Worm (Caenorhabditis elegans) whole organism, young adult: ENCODE data around the gene T26H5.11.
A peak's percentile ranks its signal among the peaks of the same experiment; 100 is the strongest.

Experiments used
- B0019.2 ChIP-seq: fragments of 200-800 bp; sonication (Bioruptor generic); conservative IDR thresholded peaks from 2 replicates; pipeline ENCODE4 v1.3.6; 2022; ENCODE audit warnings: missing genetic modification reagents, missing genetic modification characterization, missing compliant biosample characterization
- B0035.1 ChIP-seq: sonication (generic microtip); optimal IDR thresholded peaks from 2 replicates; lab custom pipeline; 2016; ENCODE audit warnings: missing genetic modification characterization, mild to moderate bottlenecking, missing compliant biosample characterization, missing genotype, missing genetic modification reagents
- C06A6.2 ChIP-seq: fragments of 200-800 bp; sonication (Bioruptor generic); conservative IDR thresholded peaks from 2 replicates; pipeline ENCODE4 v1.3.6; 2022; ENCODE audit warnings: missing genetic modification characterization, missing compliant biosample characterization
- F55B11.4 ChIP-seq: sonication (generic microtip); optimal IDR thresholded peaks from 2 replicates; lab custom pipeline; 2016; ENCODE audit warnings: missing compliant biosample characterization, missing genetic modification characterization, borderline replicate concordance; ENCODE audit not compliant: insufficient read depth
- F57A8.1 ChIP-seq: fragments of 200-800 bp; sonication (Bioruptor generic); optimal IDR thresholded peaks from 2 replicates; lab custom pipeline; 2018; ENCODE audit warnings: mild to moderate bottlenecking, missing genetic modification characterization, moderate library complexity, missing compliant biosample characterization
- ZK185.1 ChIP-seq: sonication (generic microtip); optimal IDR thresholded peaks from 2 replicates; lab custom pipeline; 2016; ENCODE audit warnings: mild to moderate bottlenecking, missing genetic modification characterization, missing compliant biosample characterization; ENCODE audit not compliant: poor library complexity, severe bottlenecking
- ama-1 ChIP-seq, 3 experiments: fragments of 150-350 bp in 1 of 3; sonication (generic microtip) in 2 of 3; optimal IDR thresholded peaks; 2 replicates each; lab custom pipeline; 2014 to 2018; ENCODE audit warnings: missing biosample characterization in 2 of 3, missing genetic modification characterization in 2 of 3, missing genetic modification reagents in 2 of 3
- aptf-2 ChIP-seq: fragments of 200-800 bp; sonication (Bioruptor generic); conservative IDR thresholded peaks from 2 replicates; pipeline ENCODE4 v1.3.6; 2022; ENCODE audit warnings: missing genetic modification reagents, missing genetic modification characterization, missing compliant biosample characterization
- bed-1 ChIP-seq: fragments of 200-800 bp; sonication (Bioruptor generic); IDR thresholded peaks from 2 replicates; pipeline ENCODE4 v1.3.6; 2022; ENCODE audit warnings: missing genetic modification reagents, missing genetic modification characterization, missing compliant biosample characterization
- bed-2 ChIP-seq: fragments of 200-800 bp; sonication (Bioruptor generic); IDR thresholded peaks from 2 replicates; pipeline ENCODE4 v1.3.6; 2022; ENCODE audit warnings: missing genetic modification reagents, missing genetic modification characterization, missing compliant biosample characterization
- cebp-2 ChIP-seq: fragments of 200-800 bp; sonication (Bioruptor generic); IDR thresholded peaks from 2 replicates; pipeline ENCODE4 v1.3.6; 2022; ENCODE audit warnings: missing genetic modification characterization, missing compliant biosample characterization
- ceh-100 ChIP-seq: fragments of 200-800 bp; sonication (Bioruptor generic); IDR thresholded peaks from 2 replicates; pipeline ENCODE4 v1.3.6; 2022; ENCODE audit warnings: missing genetic modification reagents, missing genetic modification characterization, missing compliant biosample characterization
- ceh-58 ChIP-seq: fragments of 200-800 bp; sonication (Bioruptor generic); IDR thresholded peaks from 2 replicates; pipeline ENCODE4 v1.3.6; 2022; ENCODE audit warnings: missing genetic modification characterization, missing compliant biosample characterization
- ceh-91 ChIP-seq: fragments of 200-800 bp; sonication (Bioruptor generic); IDR thresholded peaks from 2 replicates; pipeline ENCODE4 v1.3.6; 2022; ENCODE audit warnings: missing genetic modification reagents, missing genetic modification characterization, missing compliant biosample characterization
- dpff-1 ChIP-seq: sonication (generic microtip); optimal IDR thresholded peaks from 2 replicates; lab custom pipeline; 2017; ENCODE audit warnings: mild to moderate bottlenecking, missing genetic modification characterization, missing compliant biosample characterization
- egl-18 ChIP-seq: fragments of 200-800 bp; sonication (Bioruptor generic); IDR thresholded peaks from 2 replicates; pipeline ENCODE4 v1.3.6; 2022; ENCODE audit warnings: missing genetic modification reagents, missing genetic modification characterization, missing compliant biosample characterization
- egrh-3 ChIP-seq: fragments of 200-800 bp; sonication (Bioruptor generic); IDR thresholded peaks from 2 replicates; pipeline ENCODE4 v1.3.6; 2022; ENCODE audit warnings: missing genetic modification reagents, missing genetic modification characterization, missing compliant biosample characterization
- ekl-4 ChIP-seq: fragments of 200-800 bp; sonication (Bioruptor generic); IDR thresholded peaks from 2 replicates; pipeline ENCODE4 v1.3.6; 2022; ENCODE audit warnings: missing genetic modification reagents, missing genetic modification characterization, missing compliant biosample characterization
- ets-4 ChIP-seq: fragments of 200-800 bp; sonication (Bioruptor generic); optimal IDR thresholded peaks from 2 replicates; lab custom pipeline; 2018; ENCODE audit warnings: mild to moderate bottlenecking, missing genetic modification characterization, missing compliant biosample characterization
- gei-17 ChIP-seq: fragments of 200-800 bp; sonication (Bioruptor generic); optimal IDR thresholded peaks from 2 replicates; lab custom pipeline; 2018; ENCODE audit warnings: mild to moderate bottlenecking, missing genetic modification characterization, missing compliant biosample characterization
- him-1 ChIP-seq: sonication (generic microtip); optimal IDR thresholded peaks from 2 replicates; lab custom pipeline; 2016; ENCODE audit warnings: missing genotype, missing genetic modification reagents, missing genetic modification characterization, missing compliant biosample characterization
- hlh-26 ChIP-seq: fragments of 200-800 bp; sonication (Bioruptor generic); conservative IDR thresholded peaks from 2 replicates; pipeline ENCODE4 v1.3.6; 2022; ENCODE audit warnings: missing genetic modification reagents, missing genetic modification characterization, missing compliant biosample characterization
- hmg-20 ChIP-seq: fragments of 200-800 bp; sonication (Bioruptor generic); IDR thresholded peaks from 2 replicates; pipeline ENCODE4 v1.3.6; 2022; ENCODE audit warnings: missing genetic modification reagents, missing genetic modification characterization, missing compliant biosample characterization
- lag-1 ChIP-seq: fragments of 200-800 bp; sonication (Bioruptor generic); IDR thresholded peaks from 2 replicates; pipeline ENCODE4 v1.3.6; 2022; ENCODE audit warnings: missing genetic modification reagents, missing genetic modification characterization, missing compliant biosample characterization
- lin-26 ChIP-seq: fragments of 200-800 bp; sonication (Bioruptor generic); IDR thresholded peaks from 2 replicates; pipeline ENCODE4 v1.3.6; 2022; ENCODE audit warnings: missing genetic modification reagents, missing genetic modification characterization, missing compliant biosample characterization
- lin-54 ChIP-seq: fragments of 200-800 bp; sonication (Bioruptor generic); optimal IDR thresholded peaks from 2 replicates; lab custom pipeline; 2018; ENCODE audit warnings: mild to moderate bottlenecking, missing genetic modification characterization, missing compliant biosample characterization
- lsl-1 ChIP-seq: fragments of 200-800 bp; sonication (Bioruptor generic); optimal IDR thresholded peaks from 2 replicates; lab custom pipeline; 2018; ENCODE audit warnings: mild to moderate bottlenecking, missing genetic modification characterization, moderate library complexity, missing compliant biosample characterization
- lsy-27 ChIP-seq: sonication (generic microtip); optimal IDR thresholded peaks from 2 replicates; lab custom pipeline; 2017; ENCODE audit warnings: missing genetic modification characterization, mild to moderate bottlenecking, missing compliant biosample characterization, antibody characterized with exemption, missing genotype, borderline replicate concordance; ENCODE audit not compliant: insufficient read depth
- madf-8 ChIP-seq: fragments of 200-800 bp; sonication (Bioruptor generic); conservative IDR thresholded peaks from 2 replicates; pipeline ENCODE4 v1.3.6; 2022; ENCODE audit warnings: missing genetic modification reagents, missing genetic modification characterization, missing compliant biosample characterization
- mel-28 ChIP-seq: sonication (generic microtip); optimal IDR thresholded peaks from 2 replicates; lab custom pipeline; 2016; ENCODE audit warnings: borderline replicate concordance, mild to moderate bottlenecking, missing genetic modification characterization, missing compliant biosample characterization
- nfya-2 ChIP-seq: fragments of 200-800 bp; sonication (Bioruptor generic); IDR thresholded peaks from 2 replicates; pipeline ENCODE4 v1.3.6; 2022; ENCODE audit warnings: missing genetic modification reagents, missing genetic modification characterization, missing compliant biosample characterization
- nhr-120 ChIP-seq: fragments of 200-800 bp; sonication (Bioruptor generic); IDR thresholded peaks from 2 replicates; pipeline ENCODE4 v1.3.6; 2022; ENCODE audit warnings: missing genetic modification characterization, missing compliant biosample characterization
- nhr-179 ChIP-seq: sonication (generic microtip); optimal IDR thresholded peaks from 2 replicates; lab custom pipeline; 2016; ENCODE audit warnings: mild to moderate bottlenecking, missing genetic modification characterization, missing compliant biosample characterization
- nhr-27 ChIP-seq: fragments of 200-800 bp; sonication (Bioruptor generic); optimal IDR thresholded peaks from 2 replicates; lab custom pipeline; 2018; ENCODE audit warnings: mild to moderate bottlenecking, missing genetic modification characterization, moderate library complexity, missing compliant biosample characterization
- nhr-80 ChIP-seq: sonication (generic microtip); optimal IDR thresholded peaks from 2 replicates; lab custom pipeline; 2016; ENCODE audit warnings: missing genetic modification characterization, missing compliant biosample characterization
- nhr-90 ChIP-seq: sonication (generic microtip); optimal IDR thresholded peaks from 2 replicates; lab custom pipeline; 2016; ENCODE audit warnings: missing genotype, mild to moderate bottlenecking, missing genetic modification characterization, missing compliant biosample characterization
- sea-2 ChIP-seq: fragments of 200-800 bp; sonication (Bioruptor generic); IDR thresholded peaks from 2 replicates; pipeline ENCODE4 v1.3.6; 2022; ENCODE audit warnings: missing genetic modification characterization, missing compliant biosample characterization
- snpc-3.4 ChIP-seq: sonication (generic microtip); optimal IDR thresholded peaks from 2 replicates; lab custom pipeline; 2017; ENCODE audit warnings: missing genetic modification characterization, mild to moderate bottlenecking, missing compliant biosample characterization, antibody characterized with exemption, moderate library complexity, missing genotype, missing genetic modification reagents
- somi-1 ChIP-seq: fragments of 200-800 bp; sonication (Bioruptor generic); optimal IDR thresholded peaks from 2 replicates; lab custom pipeline; 2018; ENCODE audit warnings: mild to moderate bottlenecking, missing genetic modification characterization, missing compliant biosample characterization
- tbp1 ChIP-seq: fragments of 200-800 bp; sonication (Bioruptor generic); optimal IDR thresholded peaks from 2 replicates; lab custom pipeline; 2018; ENCODE audit warnings: mild to moderate bottlenecking, missing genetic modification characterization, missing compliant biosample characterization
- tbx-9 ChIP-seq: sonication (generic microtip); optimal IDR thresholded peaks from 2 replicates; lab custom pipeline; 2016; ENCODE audit warnings: borderline replicate concordance, missing genetic modification characterization, inconsistent platforms, missing compliant biosample characterization
- zim-3 ChIP-seq: sonication (generic microtip); optimal IDR thresholded peaks from 2 replicates; lab custom pipeline; 2017; ENCODE audit warnings: mild to moderate bottlenecking, missing genetic modification characterization, moderate library complexity, missing compliant biosample characterization
- ztf-25 ChIP-seq: fragments of 200-800 bp; sonication (Bioruptor generic); IDR thresholded peaks from 2 replicates; pipeline ENCODE4 v1.3.6; 2022; ENCODE audit warnings: missing genetic modification reagents, missing genetic modification characterization, missing compliant biosample characterization
- ztf-6 ChIP-seq: fragments of 200-800 bp; sonication (Bioruptor generic); IDR thresholded peaks from 2 replicates; pipeline ENCODE4 v1.3.6; 2022; ENCODE audit warnings: missing genetic modification reagents, missing genetic modification characterization, missing compliant biosample characterization

The T26H5.11 gene

ce11 chrV:15465032-15465727 lies 21.1 kb upstream of the T26H5.11 start, which contains the start of gene pqn-71 (continued):
- TF ChIP-seq ceh-100 (GFP tag; lab: Robert Waterston, UW) (peak; percentile 83), ama-1 (optimal IDR thresholded peaks at IDR 0.05; lab: Kevin White, UChicago) (no peak), ama-1 (GFP tag; optimal IDR thresholded peaks at IDR 0.05; lab: Kevin White, UChicago) (peak; percentile 89 to 90), ets-4 (no peak), bed-2 (GFP tag; lab: Robert Waterston, UW) (0 out of 2 replicates have a peak, but pooled peaks have one; percentile 54), nhr-179 (tag; lab: Kevin White, UChicago) (peak; percentile 31), ztf-25 (GFP tag; lab: Robert Waterston, UW) (peak; percentile 89; the same call in 1 of the 2 replicates), lag-1 (no peak), aptf-2 (GFP tag; lab: Robert Waterston, UW) (peak; percentile 60; the same call in 1 of the 2 replicates), dpff-1 (peak; percentile 54), cebp-2 (GFP tag; lab: Robert Waterston, UW) (peak; percentile 92), F57A8.1 (GFP tag; lab: Kevin White, UChicago) (peak; percentile 47), tbp1 (GFP tag; lab: Kevin White, UChicago) (peak; percentile 99), madf-8 (GFP tag; lab: Robert Waterston, UW) (peak; percentile 69), him-1 (tag; lab: Kevin White, UChicago) (peak; percentile 99), nhr-27 (tag; lab: Kevin White, UChicago) (peak; percentile 88), gei-17 (GFP tag; lab: Kevin White, UChicago) (peak; percentile 84), hlh-26 (GFP tag; lab: Robert Waterston, UW) (no peak), ceh-91 (GFP tag; lab: Robert Waterston, UW) (peak; percentile 63; the same call in 1 of the 2 replicates), mel-28 (tag; lab: Kevin White, UChicago) (peak; percentile 38), lin-26 (GFP tag; lab: Robert Waterston, UW) (peak; percentile 98), egl-18 (0 out of 2 replicates have a peak, but pooled peaks have one; percentile 81), tbx-9 (tag; lab: Kevin White, UChicago) (peak; percentile 79), bed-1 (0 out of 2 replicates have a peak, but pooled peaks have one; percentile 72), C06A6.2 (peak; percentile 82), ekl-4 (GFP tag; lab: Robert Waterston, UW) (peak; percentile 89), F55B11.4 (tag; lab: Kevin White, UChicago) (no peak), zim-3 (peak; percentile 87), sea-2 (GFP tag; lab: Robert Waterston, UW) (peak; percentile 71; the same call in 1 of the 2 replicates), ztf-6 (peak; percentile 88), lsy-27 (peak; percentile 91), snpc-3.4 (tag; lab: Kevin White, UChicago) (peak; percentile 86), somi-1 (GFP tag; lab: Kevin White, UChicago) (peak; percentile 91)

DNA sequence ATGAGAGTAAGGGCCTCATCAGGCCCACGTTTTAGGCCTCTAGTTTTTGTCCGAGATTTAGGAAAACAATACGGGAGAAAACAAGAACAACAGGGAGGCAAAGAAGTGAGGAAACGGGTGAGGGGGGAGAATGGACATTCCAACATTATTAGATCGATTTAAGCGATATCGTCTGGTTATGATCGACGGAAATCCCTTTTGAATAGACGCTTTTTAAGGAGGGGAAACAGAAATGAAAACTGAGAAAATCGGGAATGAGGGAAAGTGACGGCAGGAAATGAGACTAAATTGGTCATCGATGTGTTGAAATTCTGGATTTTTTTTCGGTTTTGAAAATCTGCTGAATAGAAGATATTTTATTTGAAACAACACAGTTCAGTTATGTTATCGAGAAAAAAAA lies 20.3 kb upstream of the T26H5.11 start, which contains the start of gene rocf-1:
TSS of gene rocf-1 (minus strand) at position 101 of the 400 bp plus-strand sequence.
- no peak for TF ChIP-seq hmg-20
- TF ChIP-seq ZK185.1 (tag; lab: Kevin White, UChicago), result no peak
- no peak for TF ChIP-seq mel-28 (tag; lab: Kevin White, UChicago)
- no peak for TF ChIP-seq lsl-1 (GFP tag; lab: Kevin White, UChicago)
- no peak for TF ChIP-seq nfya-2 (GFP tag; lab: Robert Waterston, UW)
- TF ChIP-seq egrh-3 (GFP tag; lab: Robert Waterston, UW), result no peak
- TF ChIP-seq zim-3, result no peak
- TF ChIP-seq B0019.2, result no peak
- TF ChIP-seq nhr-120 (GFP tag; lab: Robert Waterston, UW), result no peak
- TF ChIP-seq B0035.1, result no peak
- no peak for TF ChIP-seq nhr-80 (tag; lab: Kevin White, UChicago)
- TF ChIP-seq nhr-90 (tag; lab: Kevin White, UChicago), result no peak
- no peak for TF ChIP-seq lin-54 (GFP tag; lab: Kevin White, UChicago)
- TF ChIP-seq ceh-58 (GFP tag; lab: Robert Waterston, UW), result no peak
- TF ChIP-seq, all 124 proteins: peak for 0
